Worm (Caenorhabditis elegans) whole organism, early embryonic: ENCODE data around the gene kat-1.

Source experiments
- F13C5.2 ChIP-seq: sonication (generic microtip); optimal IDR thresholded peaks from 2 replicates; lab custom pipeline; 2017; ENCODE audit warnings: mild to moderate bottlenecking, missing genetic modification characterization, inconsistent platforms, missing compliant biosample characterization
- ama-1 ChIP-seq: fragments of 150-350 bp; optimal IDR thresholded peaks from 2 replicates; lab custom pipeline; 2014
- ceh-13 ChIP-seq: fragments of 200-800 bp; sonication (Bioruptor generic); optimal IDR thresholded peaks from 2 replicates; lab custom pipeline; 2018; ENCODE audit warnings: mild to moderate bottlenecking, missing genetic modification characterization, missing compliant biosample characterization
- ceh-36 ChIP-seq: sonication (generic microtip); optimal IDR thresholded peaks from 2 replicates; lab custom pipeline; 2016; ENCODE audit warnings: missing genetic modification characterization, inconsistent platforms, missing compliant biosample characterization
- ets-7 ChIP-seq: sonication (generic microtip); optimal IDR thresholded peaks from 2 replicates; lab custom pipeline; 2016; ENCODE audit warnings: missing genotype, missing genetic modification characterization, missing compliant biosample characterization
- flt-1 ChIP-seq: fragments of 200-800 bp; sonication (Bioruptor generic); IDR thresholded peaks from 2 replicates; pipeline ENCODE4 v1.3.6; 2022; ENCODE audit warnings: missing genetic modification characterization, missing compliant biosample characterization
- hmbx-1 ChIP-seq: sonication (generic microtip); optimal IDR thresholded peaks from 2 replicates; lab custom pipeline; 2016; ENCODE audit warnings: mild to moderate bottlenecking, missing genetic modification characterization, missing compliant biosample characterization
- hnd-1 ChIP-seq: sonication (generic microtip); optimal IDR thresholded peaks from 2 replicates; lab custom pipeline; 2016; ENCODE audit warnings: missing genetic modification characterization, missing compliant biosample characterization
- pes-1 ChIP-seq: fragments of 200-800 bp; sonication (Bioruptor generic); IDR thresholded peaks from 2 replicates; pipeline ENCODE4 v1.3.6; 2022; ENCODE audit warnings: missing genetic modification reagents, missing genetic modification characterization, missing compliant biosample characterization
- scrt-1 ChIP-seq: fragments of 200-800 bp; sonication (Bioruptor generic); IDR thresholded peaks from 2 replicates; pipeline ENCODE4 v1.3.6; 2022; ENCODE audit warnings: missing genetic modification characterization, missing compliant biosample characterization
- tbx-37 ChIP-seq: fragments of 200-800 bp; sonication (Bioruptor generic); conservative IDR thresholded peaks from 2 replicates; pipeline ENCODE4 v1.3.6; 2022; ENCODE audit warnings: missing genetic modification reagents, missing genetic modification characterization, missing compliant biosample characterization
- tra-4 ChIP-seq: sonication (generic microtip); optimal IDR thresholded peaks from 2 replicates; lab custom pipeline; 2017; ENCODE audit warnings: missing genetic modification characterization, missing compliant biosample characterization

DNA sequence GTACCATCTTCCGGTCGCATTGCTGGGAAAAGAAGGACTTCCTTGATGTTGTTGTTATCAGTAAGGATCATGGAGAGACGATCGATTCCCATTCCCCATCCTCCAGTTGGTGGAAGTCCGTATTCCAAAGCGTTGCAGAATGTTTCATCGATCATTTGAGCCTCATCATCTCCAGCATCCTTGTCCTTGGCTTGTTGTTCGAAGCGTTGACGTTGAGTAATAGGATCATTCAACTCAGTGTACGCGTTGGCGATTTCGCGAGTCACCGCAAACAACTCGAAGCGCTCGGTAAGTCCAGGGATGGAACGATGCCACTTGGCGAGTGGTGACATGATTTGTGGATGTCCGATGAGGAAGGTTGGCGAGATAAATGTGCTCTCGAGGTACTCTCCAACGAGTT lies 3.2 kb upstream of the kat-1 start:
- TF ChIP-seq ceh-36 = no peak
- TF ChIP-seq scrt-1 (GFP tag; lab: Robert Waterston, UW) = no peak
- no peak for TF ChIP-seq ama-1 (lab: Kevin White, UChicago)
- no peak for TF ChIP-seq hnd-1
- TF ChIP-seq hmbx-1 (tag; lab: Kevin White, UChicago) = no peak
- TF ChIP-seq pes-1 (GFP tag; lab: Robert Waterston, UW) = no peak
- TF ChIP-seq tbx-37 (GFP tag; lab: Robert Waterston, UW) = no peak
- TF ChIP-seq tra-4 (tag; lab: Kevin White, UChicago) = no peak
- TF ChIP-seq F13C5.2 = no peak
- no peak for TF ChIP-seq flt-1 (GFP tag; lab: Robert Waterston, UW)
- no peak for TF ChIP-seq ceh-13 (GFP tag; lab: Kevin White, UChicago)
- no peak for TF ChIP-seq ets-7 (tag; lab: Kevin White, UChicago)
